Worm (Caenorhabditis elegans) whole organism, L2 larva: ENCODE data around the gene F14D7.12.

Source experiments
- alr-1 ChIP-seq: fragments of 150-350 bp; optimal IDR thresholded peaks from 2 replicates; lab custom pipeline; 2014; ENCODE audit warnings: missing biosample characterization, missing genetic modification characterization
- aly-2 ChIP-seq: fragments of 150-350 bp; optimal IDR thresholded peaks from 2 replicates; lab custom pipeline; 2014; ENCODE audit warnings: missing biosample characterization, missing genetic modification characterization
- ama-1 ChIP-seq: fragments of 150-350 bp; optimal IDR thresholded peaks from 2 replicates; lab custom pipeline; 2018; ENCODE audit warnings: inconsistent platforms
- crh-2 ChIP-seq: sonication (generic microtip); optimal IDR thresholded peaks from 2 replicates; lab custom pipeline; 2017; ENCODE audit warnings: missing biosample characterization, missing genetic modification characterization
- elt-1 ChIP-seq: fragments of 150-350 bp; optimal IDR thresholded peaks from 2 replicates; lab custom pipeline; 2014; ENCODE audit warnings: missing biosample characterization, missing genetic modification characterization
- mab-5 ChIP-seq: fragments of 150-350 bp; optimal IDR thresholded peaks from 2 replicates; lab custom pipeline; 2014; ENCODE audit warnings: missing biosample characterization, missing genetic modification characterization
- nhr-237 ChIP-seq: fragments of 150-350 bp; optimal IDR thresholded peaks from 2 replicates; lab custom pipeline; 2014; ENCODE audit warnings: missing biosample characterization, missing genetic modification characterization
- nhr-77 ChIP-seq: fragments of 150-350 bp; optimal IDR thresholded peaks from 2 replicates; lab custom pipeline; 2014; ENCODE audit warnings: missing biosample characterization, missing genetic modification characterization
- unc-55 ChIP-seq: fragments of 150-350 bp; sonication (generic microtip); optimal IDR thresholded peaks from 3 replicates; lab custom pipeline; 2014; ENCODE audit warnings: missing biosample characterization, missing genetic modification reagents, missing genetic modification characterization
- zag-1 ChIP-seq: fragments of 150-350 bp; optimal IDR thresholded peaks from 2 replicates; lab custom pipeline; 2014; ENCODE audit warnings: missing biosample characterization, missing genetic modification characterization
- ztf-4 ChIP-seq: fragments of 150-350 bp; optimal IDR thresholded peaks from 2 replicates; lab custom pipeline; 2014; ENCODE audit warnings: missing biosample characterization, missing genetic modification characterization

DNA sequence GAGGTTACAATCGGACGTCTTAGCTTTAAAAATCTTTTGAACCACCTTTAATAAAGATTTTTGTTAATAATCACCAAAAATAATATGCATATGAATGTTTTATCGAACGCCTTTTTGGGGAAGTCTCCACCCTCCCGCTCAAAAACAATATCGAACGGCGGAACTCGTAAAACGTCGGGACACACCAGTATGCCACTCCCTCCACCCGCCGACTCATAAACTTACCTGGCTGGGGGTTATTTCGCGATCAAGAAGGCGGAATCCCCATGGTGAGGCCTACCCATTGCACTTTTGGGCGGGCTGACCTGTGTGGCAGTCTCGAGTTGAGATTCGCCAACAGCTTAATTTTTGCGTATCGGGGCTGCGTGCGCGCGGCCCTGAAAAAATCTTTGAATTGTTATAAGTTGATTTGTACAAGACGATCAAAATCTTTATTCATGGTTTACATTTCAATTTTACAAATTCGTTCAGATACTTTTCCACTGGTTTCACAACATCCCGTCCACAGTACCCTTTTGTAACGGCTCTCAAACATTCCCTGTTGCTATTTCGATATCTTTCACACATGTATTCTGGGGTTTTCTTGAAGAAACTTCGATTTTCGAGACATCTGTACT lies 32.4 kb upstream of the F14D7.12 start:
- TF ChIP-seq alr-1 (tag; lab: Kevin White, UChicago) (no peak), zag-1 (tag; lab: Kevin White, UChicago) (no peak), nhr-77 (tag; lab: Kevin White, UChicago) (no peak), aly-2 (tag; lab: Kevin White, UChicago) (no peak), ama-1 (lab: Kevin White, UChicago) (no peak), crh-2 (tag; lab: Kevin White, UChicago) (no peak), unc-55 (no peak), mab-5 (tag; lab: Kevin White, UChicago) (no peak), elt-1 (no peak), nhr-237 (tag; lab: Kevin White, UChicago) (no peak), ztf-4 (no peak)
